Fruit fly (Drosophila melanogaster): ENCODE measurements around the gene Npc2g.

Gene Npc2g

DNA sequence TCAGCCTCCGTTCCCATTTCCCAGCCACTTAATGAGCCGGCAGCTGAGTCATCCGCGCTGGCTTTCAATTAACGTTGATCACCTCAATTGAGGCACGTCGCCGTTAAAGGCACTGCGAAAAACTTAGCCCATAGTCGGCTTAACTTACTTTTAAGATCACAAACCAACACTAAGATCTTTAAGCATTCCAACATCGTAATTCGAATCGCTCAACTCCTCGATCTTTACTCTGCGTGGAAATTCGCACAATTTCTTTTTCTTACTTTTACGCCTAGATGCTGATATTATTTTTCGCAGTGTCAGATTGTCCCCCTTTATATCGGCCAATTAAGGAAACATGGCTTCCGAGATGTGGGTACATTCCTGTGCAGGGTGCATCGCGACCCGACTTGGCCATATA lies 22.7 kb downstream of the Npc2g start:
- TF ChIP-seq noc (tag; optimal IDR thresholded peaks at IDR 0.05) = no peak

DNA sequence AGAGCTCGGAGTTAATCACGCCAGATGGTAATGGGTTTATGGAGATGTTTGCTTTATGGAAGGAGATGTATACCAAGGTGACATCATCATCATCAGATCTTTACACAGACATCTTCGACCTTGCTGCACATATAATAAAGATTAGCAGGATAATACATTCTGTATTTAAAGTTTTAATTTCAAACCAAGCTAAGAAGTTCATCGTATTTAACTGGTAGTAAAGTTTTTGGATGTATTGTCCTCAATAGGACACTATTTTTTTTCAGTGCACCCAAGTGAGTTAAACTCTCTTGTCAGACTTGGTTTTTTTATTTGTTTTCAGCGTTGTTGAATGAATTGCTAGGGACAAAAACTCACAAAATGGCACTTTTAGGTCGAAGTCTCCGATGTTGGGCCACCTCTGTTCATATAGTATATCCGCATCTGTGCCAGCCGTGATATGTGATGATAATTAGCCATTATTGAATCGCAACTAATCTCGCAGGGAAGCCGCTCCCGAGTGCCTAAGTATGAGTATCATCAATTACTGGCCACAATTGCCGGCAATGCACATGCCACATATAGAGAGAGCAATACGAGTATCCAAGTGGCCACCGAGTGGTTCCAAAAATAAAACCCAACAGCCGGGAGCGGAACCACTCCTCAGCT lies 23.7 kb downstream of the Npc2g start:
- no peak for TF ChIP-seq noc (tag; optimal IDR thresholded peaks at IDR 0.05)

DNA sequence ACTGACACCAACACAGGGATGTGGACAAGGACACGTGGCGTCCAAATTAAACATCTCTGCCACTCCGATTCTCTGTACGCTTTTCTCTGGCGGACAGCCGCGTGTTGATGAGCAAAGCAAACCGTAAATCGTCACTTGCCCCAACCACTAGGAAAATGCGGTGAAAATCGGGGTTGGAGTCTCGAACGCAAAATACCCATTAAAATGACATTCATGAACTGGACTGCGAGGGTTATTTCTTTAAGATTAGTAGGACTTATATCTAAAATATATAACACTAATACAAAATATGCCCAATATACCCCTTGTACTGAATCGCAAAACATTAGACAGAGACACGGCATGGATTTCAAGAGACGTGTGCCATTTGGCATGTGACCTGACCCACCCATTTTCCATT lies 26.6 kb downstream of the Npc2g start:
- TF ChIP-seq noc (tag; optimal IDR thresholded peaks at IDR 0.05) = no peak

DNA sequence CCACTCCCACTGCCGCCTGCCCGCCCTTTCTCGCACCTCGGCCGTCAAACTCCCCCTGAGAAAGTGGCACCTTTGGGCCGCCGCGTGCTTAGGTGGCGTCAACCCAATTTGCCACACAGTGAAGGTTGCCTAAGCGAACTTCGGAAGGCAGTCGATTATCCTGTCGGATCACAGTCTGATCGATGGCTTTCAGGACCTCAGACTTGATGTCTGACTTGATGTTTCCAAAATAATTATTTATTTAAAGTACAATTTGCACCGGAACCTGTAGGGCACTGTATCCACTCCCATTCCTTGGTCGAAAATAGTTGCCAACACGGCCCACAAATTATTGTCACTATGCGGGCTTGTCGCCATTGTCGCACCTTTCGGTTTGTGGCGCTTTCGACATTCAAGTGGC lies 30.7 kb downstream of the Npc2g start:
- no peak for TF ChIP-seq noc (tag; optimal IDR thresholded peaks at IDR 0.05)

DNA sequence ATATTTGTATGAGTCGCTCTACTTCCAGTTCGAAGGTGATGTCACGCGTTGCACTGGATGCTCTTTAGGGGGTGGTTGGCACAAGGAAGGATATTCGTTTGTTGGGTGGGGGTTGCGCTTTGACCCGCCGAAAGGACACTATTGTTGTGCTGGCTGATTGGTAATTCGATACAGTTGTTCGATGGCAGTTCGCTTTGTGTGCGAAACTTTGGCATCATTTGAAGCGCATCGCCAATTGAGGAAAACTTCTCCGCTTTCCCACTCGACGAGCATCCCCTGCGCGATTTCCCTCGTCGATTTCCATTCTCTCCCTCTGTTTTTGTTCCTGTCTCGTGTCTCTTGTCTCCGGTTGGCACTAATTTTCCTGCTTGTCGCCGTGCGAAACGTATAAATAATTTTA lies 34.6 kb downstream of the Npc2g start:
- TF ChIP-seq noc (tag; optimal IDR thresholded peaks at IDR 0.05) = no peak

DNA sequence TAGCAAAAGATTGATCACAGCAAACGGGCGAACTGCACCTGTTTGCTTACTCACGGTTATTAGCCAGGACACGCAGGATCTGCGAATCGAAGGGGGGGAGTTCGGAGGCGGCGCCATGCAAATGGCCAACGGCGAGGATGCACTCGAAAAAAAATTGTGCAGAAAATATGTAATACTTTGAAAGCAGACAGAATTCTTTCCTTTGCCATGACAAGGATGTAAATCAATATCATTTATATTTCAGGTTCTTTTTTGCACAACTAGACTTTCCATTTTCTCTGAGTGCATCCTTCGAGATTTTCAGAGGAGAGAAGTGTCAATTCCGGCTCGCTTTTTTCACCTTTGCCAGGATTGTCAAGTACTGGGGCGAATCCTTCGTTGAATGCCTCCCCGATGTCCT lies 35.8 kb downstream of the Npc2g start:
- TF ChIP-seq noc (tag; optimal IDR thresholded peaks at IDR 0.05) = no peak

DNA sequence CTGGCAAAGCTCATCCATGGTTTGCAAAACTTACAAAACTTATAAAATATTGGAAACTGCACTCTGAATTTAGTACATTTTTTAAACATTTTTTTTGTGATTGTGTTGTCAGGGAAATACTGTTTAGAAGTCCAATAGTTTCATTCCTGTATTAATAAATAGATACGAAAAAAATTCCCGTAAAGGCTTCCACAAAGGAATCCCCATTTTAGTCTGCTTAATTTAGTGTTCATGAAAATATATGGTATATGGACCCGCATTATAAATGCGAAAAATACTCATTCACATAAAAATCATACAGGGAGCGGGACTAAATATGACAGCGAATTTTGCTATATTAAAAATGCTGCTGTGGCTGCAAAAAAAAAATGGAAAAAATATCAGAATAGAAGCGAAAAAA lies 39.0 kb downstream of the Npc2g start, which contains the start of gene CG31010:
CG31010 (minus strand) TSS at position 101 of the 400 bp plus-strand sequence.
- no peak for TF ChIP-seq noc (tag; optimal IDR thresholded peaks at IDR 0.05)

DNA sequence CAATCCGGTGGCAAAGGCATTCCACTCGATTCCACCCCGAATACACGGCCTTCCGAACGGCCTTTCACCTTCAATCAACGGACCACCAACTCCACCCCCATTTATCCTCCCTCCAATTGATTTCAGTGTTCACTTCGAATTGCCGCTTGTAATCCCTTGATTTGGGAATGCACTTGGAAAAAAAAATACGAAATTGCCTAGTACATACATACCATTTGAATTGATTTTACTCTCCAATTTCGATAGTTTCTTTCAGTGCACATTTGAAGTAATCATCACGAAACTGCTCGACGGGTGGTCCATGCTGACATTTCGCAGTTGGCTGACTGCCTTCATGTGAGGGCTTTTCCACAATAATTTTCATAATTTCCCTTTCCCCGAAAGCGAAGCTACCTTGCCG lies 45.9 kb downstream of the Npc2g start:
- no peak for TF ChIP-seq noc (tag; optimal IDR thresholded peaks at IDR 0.05)

DNA sequence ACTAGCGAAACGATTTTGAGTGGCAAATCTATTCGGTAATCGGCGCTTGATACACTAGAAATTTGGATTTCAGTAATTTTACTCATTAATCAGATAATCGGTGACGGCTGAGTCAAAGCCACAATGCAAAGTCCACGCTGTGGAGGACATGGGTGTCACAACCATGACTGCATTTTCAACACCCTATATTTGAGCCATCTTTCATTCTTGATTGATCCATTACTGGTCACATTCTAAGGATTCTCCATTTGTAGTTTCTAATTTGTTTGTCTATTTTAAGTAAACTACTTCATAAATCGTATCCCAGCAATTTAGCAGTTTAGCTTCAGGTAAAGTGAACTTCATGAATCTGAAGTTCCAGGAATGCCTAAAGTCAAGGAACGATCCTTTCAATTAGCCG lies 48.0 kb downstream of the Npc2g start, which contains the start of gene Pka-C2:
Pka-C2 (minus strand) TSS at position 101 of the 400 bp plus-strand sequence.
- TF ChIP-seq noc (tag; optimal IDR thresholded peaks at IDR 0.05) = no peak

DNA sequence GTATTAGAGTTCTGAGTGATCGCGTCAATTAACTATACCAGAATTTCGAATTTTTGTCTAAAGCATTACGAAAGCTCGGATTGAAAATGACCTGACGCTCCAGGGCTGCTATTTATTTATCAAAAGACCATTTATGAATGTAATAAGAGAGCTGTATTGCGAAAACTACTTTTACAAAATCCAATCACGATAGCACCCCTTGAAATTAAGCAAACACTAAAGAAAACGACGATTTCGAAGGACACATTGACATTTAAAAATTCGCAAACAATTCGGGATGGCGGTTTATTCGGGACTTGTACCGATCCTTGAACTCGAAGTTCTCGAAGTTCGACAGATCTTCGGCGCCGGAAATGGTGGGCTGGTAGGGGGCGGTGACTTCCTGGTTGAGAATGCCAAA lies 49.7 kb downstream of the Npc2g start, which contains the start of gene CG12069:
CG12069 (minus strand) TSS at position 101 of the 400 bp plus-strand sequence.
- TF ChIP-seq noc (tag; optimal IDR thresholded peaks at IDR 0.05) = no peak

All from whole organism, larva.